Worm (Caenorhabditis elegans) whole organism, L4 larva: ENCODE results near the gene E04D5.4.

Experiments
- Y48G9A.11 ChIP-seq: fragments of 200-800 bp; sonication (Bioruptor generic); IDR thresholded peaks from 2 replicates; pipeline ENCODE4 v1.3.6; 2022; ENCODE audit warnings: missing genetic modification reagents, missing genetic modification characterization, missing compliant biosample characterization
- Y75B8A.6 ChIP-seq: fragments of 200-800 bp; sonication (Bioruptor generic); IDR thresholded peaks from 2 replicates; pipeline ENCODE4 v1.3.6; 2022; ENCODE audit warnings: missing genetic modification reagents, missing genetic modification characterization, missing compliant biosample characterization
- aha-1 ChIP-seq: fragments of 150-350 bp; peaks from one replicate; lab custom pipeline; 2014; ENCODE audit warnings: missing biosample characterization, missing genetic modification characterization
- aly-2 ChIP-seq: sonication (generic microtip); optimal IDR thresholded peaks from 2 replicates; lab custom pipeline; 2018; ENCODE audit warnings: missing biosample characterization, missing genetic modification characterization
- ama-1 ChIP-seq: fragments of 150-350 bp; optimal IDR thresholded peaks from 2 replicates; lab custom pipeline; 2014; ENCODE audit warnings: inconsistent platforms, mixed read lengths
- arid-1 ChIP-seq: fragments of 200-800 bp; sonication (Bioruptor generic); conservative IDR thresholded peaks from 2 replicates; pipeline ENCODE4 v1.3.6; 2022; ENCODE audit warnings: missing genetic modification reagents, missing genetic modification characterization, missing compliant biosample characterization
- ceh-20 ChIP-seq: fragments of 200-800 bp; sonication (Bioruptor generic); IDR thresholded peaks from 2 replicates; pipeline ENCODE4 v1.3.6; 2022; ENCODE audit warnings: missing genetic modification reagents, missing genetic modification characterization, missing compliant biosample characterization
- ceh-32 ChIP-seq: sonication (generic microtip); optimal IDR thresholded peaks from 2 replicates; lab custom pipeline; 2016; ENCODE audit warnings: mild to moderate bottlenecking, missing genetic modification characterization, missing compliant biosample characterization; ENCODE audit not compliant: poor library complexity
- daf-12 ChIP-seq: fragments of 150-350 bp; optimal IDR thresholded peaks from 2 replicates; lab custom pipeline; 2014; ENCODE audit warnings: missing biosample characterization, missing genetic modification reagents, missing genetic modification characterization
- daf-16 ChIP-seq, 3 experiments: sonication (generic microtip); optimal IDR thresholded peaks; 2 replicates each; lab custom pipeline; 2016 to 2017; ENCODE audit warnings: missing genetic modification characterization in 3 of 3, missing genetic modification reagents in 3 of 3, mild to moderate bottlenecking in 2 of 3, missing compliant biosample characterization in 2 of 3, missing biosample characterization in 1 of 3, moderate library complexity in 1 of 3
- daf-19 ChIP-seq: fragments of 200-800 bp; sonication (Bioruptor generic); conservative IDR thresholded peaks from 2 replicates; pipeline ENCODE4 v1.3.6; 2022; ENCODE audit warnings: missing genetic modification characterization, missing compliant biosample characterization
- daf-8 ChIP-seq: fragments of 200-800 bp; sonication (Bioruptor generic); IDR thresholded peaks from 2 replicates; pipeline ENCODE4 v1.3.6; 2022; ENCODE audit warnings: missing genetic modification characterization, missing compliant biosample characterization
- dmd-6 ChIP-seq: fragments of 200-800 bp; sonication (Bioruptor generic); IDR thresholded peaks from 2 replicates; pipeline ENCODE4 v1.3.6; 2022; ENCODE audit warnings: missing genetic modification reagents, missing genetic modification characterization, missing compliant biosample characterization
- dmd-8 ChIP-seq: fragments of 200-800 bp; sonication (Bioruptor generic); IDR thresholded peaks from 2 replicates; pipeline ENCODE4 v1.3.6; 2022; ENCODE audit warnings: missing genetic modification characterization, missing compliant biosample characterization
- duxl-1 ChIP-seq: sonication (generic microtip); optimal IDR thresholded peaks from 2 replicates; lab custom pipeline; 2016; ENCODE audit warnings: mild to moderate bottlenecking, missing genetic modification characterization, moderate library complexity, missing compliant biosample characterization; ENCODE audit not compliant: poor library complexity
- dve-1 ChIP-seq: sonication (generic microtip); optimal IDR thresholded peaks from 2 replicates; lab custom pipeline; 2017; ENCODE audit warnings: antibody characterized with exemption, mild to moderate bottlenecking, missing genetic modification characterization, missing compliant biosample characterization; ENCODE audit not compliant: insufficient read depth
- fkh-10 ChIP-seq: fragments of 150-350 bp; optimal IDR thresholded peaks from 2 replicates; lab custom pipeline; 2014; ENCODE audit warnings: missing biosample characterization, missing genetic modification reagents, missing genetic modification characterization
- hif-1 ChIP-seq, 2 experiments: sonication (generic microtip); optimal IDR thresholded peaks; 2 replicates each; lab custom pipeline; 2016 to 2017; ENCODE audit warnings: missing compliant biosample characterization in 2 of 2, missing genetic modification characterization in 2 of 2, missing genetic modification reagents in 2 of 2, missing genotype in 2 of 2, mild to moderate bottlenecking in 1 of 2
- hlh-11 ChIP-seq: fragments of 200-800 bp; sonication (Bioruptor generic); optimal IDR thresholded peaks from 2 replicates; lab custom pipeline; 2018; ENCODE audit warnings: mild to moderate bottlenecking, missing genetic modification characterization, missing compliant biosample characterization
- hlh-30 ChIP-seq: sonication (generic microtip); optimal IDR thresholded peaks from 2 replicates; lab custom pipeline; 2017; ENCODE audit warnings: antibody characterized with exemption, mild to moderate bottlenecking, missing genetic modification characterization, missing compliant biosample characterization; ENCODE audit not compliant: insufficient read depth
- hmg-1.1 ChIP-seq: fragments of 200-800 bp; sonication (Bioruptor generic); IDR thresholded peaks from 2 replicates; pipeline ENCODE4 v1.3.6; 2022; ENCODE audit warnings: missing genetic modification reagents, missing genetic modification characterization, missing compliant biosample characterization
- jun-1 ChIP-seq: fragments of 150-350 bp; optimal IDR thresholded peaks from 2 replicates; lab custom pipeline; 2014; ENCODE audit warnings: missing biosample characterization, missing genetic modification reagents, missing genetic modification characterization
- lin-1 ChIP-seq: fragments of 200-800 bp; sonication (Bioruptor generic); IDR thresholded peaks from 2 replicates; pipeline ENCODE4 v1.3.6; 2022; ENCODE audit warnings: missing genetic modification reagents, missing genetic modification characterization, missing compliant biosample characterization
- lir-3 ChIP-seq: sonication (generic microtip); optimal IDR thresholded peaks from 2 replicates; lab custom pipeline; 2016; ENCODE audit warnings: mild to moderate bottlenecking, missing genetic modification characterization, missing compliant biosample characterization
- madf-9 ChIP-seq: fragments of 200-800 bp; sonication (Bioruptor generic); conservative IDR thresholded peaks from 2 replicates; pipeline ENCODE4 v1.3.6; 2022; ENCODE audit warnings: missing genetic modification reagents, missing genetic modification characterization, missing compliant biosample characterization
- mxl-3 ChIP-seq: fragments of 200-800 bp; sonication (Bioruptor generic); optimal IDR thresholded peaks from 2 replicates; lab custom pipeline; 2018; ENCODE audit warnings: mild to moderate bottlenecking, missing genetic modification characterization, missing compliant biosample characterization
- nhr-10 ChIP-seq: fragments of 150-350 bp; optimal IDR thresholded peaks from 2 replicates; lab custom pipeline; 2014; ENCODE audit warnings: missing biosample characterization, missing genetic modification characterization
- nhr-102 ChIP-seq: sonication (generic microtip); optimal IDR thresholded peaks from 2 replicates; lab custom pipeline; 2016; ENCODE audit warnings: mild to moderate bottlenecking, missing genetic modification characterization, moderate library complexity, missing compliant biosample characterization
- nhr-111 ChIP-seq: fragments of 200-800 bp; sonication (Bioruptor generic); optimal IDR thresholded peaks from 2 replicates; lab custom pipeline; 2018; ENCODE audit warnings: mild to moderate bottlenecking, missing genetic modification characterization, missing compliant biosample characterization
- nhr-237 ChIP-seq: sonication (generic microtip); optimal IDR thresholded peaks from 2 replicates; lab custom pipeline; 2017; ENCODE audit warnings: missing biosample characterization, missing genetic modification characterization
- nhr-28 ChIP-seq: fragments of 150-350 bp; optimal IDR thresholded peaks from 2 replicates; lab custom pipeline; 2014; ENCODE audit warnings: missing biosample characterization, missing genetic modification characterization
- nhr-48 ChIP-seq: sonication (generic microtip); optimal IDR thresholded peaks from 2 replicates; lab custom pipeline; 2016; ENCODE audit warnings: mild to moderate bottlenecking, missing genetic modification characterization, missing compliant biosample characterization
- nhr-6 ChIP-seq: fragments of 150-350 bp; optimal IDR thresholded peaks from 2 replicates; lab custom pipeline; 2014; ENCODE audit warnings: missing biosample characterization, missing genetic modification characterization
- php-3 ChIP-seq: fragments of 200-800 bp; sonication (Bioruptor generic); IDR thresholded peaks from 2 replicates; pipeline ENCODE4 v1.3.6; 2022; ENCODE audit warnings: missing genetic modification reagents, missing genetic modification characterization, missing compliant biosample characterization
- pqm-1 ChIP-seq: sonication (generic microtip); optimal IDR thresholded peaks from 2 replicates; lab custom pipeline; 2017; ENCODE audit warnings: missing biosample characterization, missing genetic modification characterization
- sdz-12 ChIP-seq: fragments of 200-800 bp; sonication (Bioruptor generic); optimal IDR thresholded peaks from 2 replicates; lab custom pipeline; 2018; ENCODE audit warnings: mild to moderate bottlenecking, missing genetic modification characterization, missing compliant biosample characterization
- snpc-1.2 ChIP-seq: fragments of 200-800 bp; sonication (Bioruptor generic); IDR thresholded peaks from 2 replicates; pipeline ENCODE4 v1.3.6; 2022; ENCODE audit warnings: missing genetic modification reagents, missing genetic modification characterization, missing compliant biosample characterization
- snpc-4 ChIP-seq: fragments of 150-350 bp; optimal IDR thresholded peaks from 2 replicates; lab custom pipeline; 2014; ENCODE audit warnings: missing biosample characterization, missing genetic modification characterization
- spr-1 ChIP-seq: sonication (generic microtip); optimal IDR thresholded peaks from 2 replicates; lab custom pipeline; 2016; ENCODE audit warnings: mild to moderate bottlenecking, missing genetic modification characterization, missing compliant biosample characterization
- tag-97 ChIP-seq: fragments of 200-800 bp; sonication (Bioruptor generic); IDR thresholded peaks from 2 replicates; pipeline ENCODE4 v1.3.6; 2022; ENCODE audit warnings: missing genetic modification characterization, missing compliant biosample characterization
- tra-1 ChIP-seq: fragments of 200-800 bp; sonication (Bioruptor generic); IDR thresholded peaks from 2 replicates; pipeline ENCODE4 v1.3.6; 2022; ENCODE audit warnings: missing genetic modification reagents, missing genetic modification characterization, missing compliant biosample characterization
- unc-130 ChIP-seq: sonication (generic microtip); optimal IDR thresholded peaks from 2 replicates; lab custom pipeline; 2016; ENCODE audit warnings: missing genetic modification reagents, missing genetic modification characterization, missing compliant biosample characterization
- unc-62 ChIP-seq, 3 experiments: fragments of 150-350 bp in 1 of 3; sonication (generic microtip); optimal IDR thresholded peaks in 2 of 3; peaks in 1 of 3; 1 replicate in 1 of 3; 2 replicates in 2 of 3; lab custom pipeline; 2014 to 2017; ENCODE audit warnings: missing biosample characterization in 3 of 3, missing genetic modification characterization in 3 of 3, missing genetic modification reagents in 3 of 3, missing genotype in 1 of 3
- vab-7 ChIP-seq: fragments of 200-800 bp; sonication (Bioruptor generic); IDR thresholded peaks from 2 replicates; pipeline ENCODE4 v1.3.6; 2022; ENCODE audit warnings: missing genetic modification reagents, missing genetic modification characterization, missing compliant biosample characterization
- zfp-3 ChIP-seq: fragments of 200-800 bp; sonication (Bioruptor generic); conservative IDR thresholded peaks from 2 replicates; pipeline ENCODE4 v1.3.6; 2022; ENCODE audit warnings: missing genetic modification reagents, missing genetic modification characterization, missing compliant biosample characterization
- ztf-11 ChIP-seq: fragments of 150-350 bp; optimal IDR thresholded peaks from 2 replicates; lab custom pipeline; 2014; ENCODE audit warnings: missing biosample characterization, missing genetic modification characterization

E04D5.4 gene

DNA sequence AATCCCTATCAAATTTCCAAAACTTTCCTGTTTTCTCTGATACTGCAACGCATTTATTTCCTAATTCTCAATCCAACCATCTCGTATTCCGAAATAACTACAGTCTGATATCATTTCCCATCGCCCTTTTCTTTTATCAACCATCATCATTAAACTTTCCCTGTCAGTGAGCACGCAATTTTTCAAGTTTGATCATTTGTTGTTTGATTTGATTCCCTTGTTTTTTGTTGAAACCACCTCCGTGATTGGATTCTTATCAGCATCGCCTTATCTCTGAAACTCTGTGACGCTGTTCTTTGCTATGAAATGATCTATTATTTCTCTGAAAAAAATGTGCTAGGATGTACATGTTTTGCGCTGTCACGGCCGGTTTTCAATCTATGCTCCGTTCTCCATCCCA, 37.1 kb upstream of the E04D5.4 start:
- TF ChIP-seq zfp-3 (GFP tag; lab: Robert Waterston, UW) (no peak), tra-1 (peak; percentile 57; the same call in 1 of the 2 replicates), lir-3 (tag; lab: Kevin White, UChicago) (no peak), tag-97 (GFP tag; lab: Robert Waterston, UW) (no peak), hmg-1.1 (GFP tag; lab: Robert Waterston, UW) (no peak), duxl-1 (tag; lab: Kevin White, UChicago) (no peak), nhr-111 (GFP tag; lab: Kevin White, UChicago) (no peak), madf-9 (GFP tag; lab: Robert Waterston, UW) (no peak), nhr-28 (peak; percentile 82), fkh-10 (GFP tag; lab: Kevin White, UChicago) (no peak), pqm-1 (tag; lab: Kevin White, UChicago) (peak; percentile 87), nhr-48 (no peak), unc-62 (GFP tag; optimal IDR thresholded peaks at IDR 0.05 in 1 of 2; lab: Kevin White, UChicago) (peak in 1 of 2 experiments; percentile 62), unc-62 (tag; optimal IDR thresholded peaks at IDR 0.05; lab: Kevin White, UChicago) (no peak), dve-1 (tag; lab: Kevin White, UChicago) (peak; percentile 47), aha-1 (tag; lab: Kevin White, UChicago) (no peak), arid-1 (GFP tag; lab: Robert Waterston, UW) (no peak), unc-130 (GFP tag; lab: Kevin White, UChicago) (no peak), dmd-6 (GFP tag; lab: Robert Waterston, UW) (peak; percentile 86), daf-8 (GFP tag; lab: Robert Waterston, UW) (no peak), ceh-32 (tag; lab: Kevin White, UChicago) (no peak), dmd-8 (no peak), daf-16 (GFP tag; optimal IDR thresholded peaks at IDR 0.05; lab: Kevin White, UChicago) (no peak), daf-16 (tag; optimal IDR thresholded peaks at IDR 0.05; lab: Kevin White, UChicago) (peak; percentile 85)

ce11 chrII:10410989-10411388, 29.1 kb upstream of the E04D5.4 start, which contains the start of gene E04D5.5:
Gene E04D5.5 (plus strand): TSS chrII:10411289.
- no peak for TF ChIP-seq fkh-10 (GFP tag; lab: Kevin White, UChicago)
- TF ChIP-seq vab-7, result no peak
- no peak for TF ChIP-seq snpc-4
- TF ChIP-seq lin-1 (GFP tag; lab: Robert Waterston, UW), result no peak
- no peak for TF ChIP-seq hlh-11 (tag; lab: Kevin White, UChicago)
- no peak for TF ChIP-seq ztf-11 (tag; lab: Kevin White, UChicago)
- TF ChIP-seq ceh-20 (GFP tag; lab: Robert Waterston, UW), result no peak
- TF ChIP-seq daf-12, result no peak
- TF ChIP-seq tag-97 (GFP tag; lab: Robert Waterston, UW), result no peak
- no peak for TF ChIP-seq dmd-6 (GFP tag; lab: Robert Waterston, UW)
- no peak for TF ChIP-seq Y75B8A.6
- TF ChIP-seq spr-1 (tag; lab: Kevin White, UChicago), result no peak

ce11 chrII:10416332-10416863, 23.7 kb upstream of the E04D5.4 start, which contains the start of gene eif-2A:
Gene eif-2A (plus strand): TSS chrII:10416800.
- TF ChIP-seq hlh-30 (tag; lab: Kevin White, UChicago) (peak; percentile 80), ama-1 (lab: Kevin White, UChicago) (no peak), nhr-6 (tag; lab: Kevin White, UChicago) (no peak), aly-2 (tag; lab: Kevin White, UChicago) (no peak), Y48G9A.11 (GFP tag; lab: Robert Waterston, UW) (no peak), ceh-32 (tag; lab: Kevin White, UChicago) (no peak), nhr-102 (tag; lab: Kevin White, UChicago) (no peak), hif-1 (tag; optimal IDR thresholded peaks at IDR 0.05; lab: Kevin White, UChicago) (no peak), fkh-10 (GFP tag; lab: Kevin White, UChicago) (no peak), dve-1 (tag; lab: Kevin White, UChicago) (no peak), pqm-1 (tag; lab: Kevin White, UChicago) (no peak), hlh-11 (tag; lab: Kevin White, UChicago) (no peak), madf-9 (GFP tag; lab: Robert Waterston, UW) (no peak), nhr-237 (tag; lab: Kevin White, UChicago) (no peak), jun-1 (tag; lab: Kevin White, UChicago) (no peak), daf-19 (no peak), php-3 (GFP tag; lab: Robert Waterston, UW) (no peak), nhr-10 (tag; lab: Kevin White, UChicago) (no peak), dmd-8 (no peak), sdz-12 (GFP tag; lab: Kevin White, UChicago) (no peak), mxl-3 (GFP tag; lab: Kevin White, UChicago) (no peak), snpc-1.2 (GFP tag; lab: Robert Waterston, UW) (no peak)
